Fruit fly (Drosophila melanogaster) whole organism, wandering third instar larva: ENCODE data around the gene CdGAPr.

Source experiments
- Abd-B ChIP-seq: fragments of >200 bp; optimal IDR thresholded peaks from 2 replicates; lab custom pipeline; 2017; ENCODE audit warnings: missing biosample characterization, missing genetic modification characterization
- CrebA ChIP-seq: fragments of 200-800 bp; sonication (Bioruptor generic); optimal IDR thresholded peaks from 2 replicates; lab custom pipeline; 2016; ENCODE audit warnings: missing biosample characterization, mild to moderate bottlenecking, missing genetic modification characterization, borderline replicate concordance
- Dfd ChIP-seq: fragments of >200 bp; optimal IDR thresholded peaks from 2 replicates; lab custom pipeline; 2017; ENCODE audit warnings: missing biosample characterization, missing genetic modification characterization
- Hr78 ChIP-seq: fragments of >200 bp; optimal IDR thresholded peaks from 2 replicates; lab custom pipeline; 2017; ENCODE audit warnings: missing biosample characterization, missing genetic modification characterization
- Hr83 ChIP-seq: fragments of 200-300 bp; sonication (Bioruptor generic); optimal IDR thresholded peaks from 2 replicates; lab custom pipeline; 2016; ENCODE audit warnings: missing biosample characterization, mild to moderate bottlenecking, missing genetic modification characterization, moderate library complexity; ENCODE audit not compliant: poor library complexity, severe bottlenecking
- Jra ChIP-seq: sonication (Bioruptor generic); optimal IDR thresholded peaks from 2 replicates; lab custom pipeline; 2016; ENCODE audit warnings: missing biosample characterization, missing genetic modification characterization
- Myc ChIP-seq: fragments of >200 bp; optimal IDR thresholded peaks from 2 replicates; lab custom pipeline; 2017
- OdsH ChIP-seq: fragments of 200-800 bp; sonication (Bioruptor generic); optimal IDR thresholded peaks from 2 replicates; lab custom pipeline; 2016; ENCODE audit warnings: missing biosample characterization, mild to moderate bottlenecking, missing genetic modification characterization
- pan ChIP-seq: fragments of >200 bp; optimal IDR thresholded peaks from 2 replicates; lab custom pipeline; 2017
- psq ChIP-seq: fragments of 200-800 bp; sonication (Bioruptor generic); optimal IDR thresholded peaks from 3 replicates; lab custom pipeline; 2017; ENCODE audit warnings: missing biosample characterization, mild to moderate bottlenecking, missing genetic modification characterization, moderate library complexity

DNA sequence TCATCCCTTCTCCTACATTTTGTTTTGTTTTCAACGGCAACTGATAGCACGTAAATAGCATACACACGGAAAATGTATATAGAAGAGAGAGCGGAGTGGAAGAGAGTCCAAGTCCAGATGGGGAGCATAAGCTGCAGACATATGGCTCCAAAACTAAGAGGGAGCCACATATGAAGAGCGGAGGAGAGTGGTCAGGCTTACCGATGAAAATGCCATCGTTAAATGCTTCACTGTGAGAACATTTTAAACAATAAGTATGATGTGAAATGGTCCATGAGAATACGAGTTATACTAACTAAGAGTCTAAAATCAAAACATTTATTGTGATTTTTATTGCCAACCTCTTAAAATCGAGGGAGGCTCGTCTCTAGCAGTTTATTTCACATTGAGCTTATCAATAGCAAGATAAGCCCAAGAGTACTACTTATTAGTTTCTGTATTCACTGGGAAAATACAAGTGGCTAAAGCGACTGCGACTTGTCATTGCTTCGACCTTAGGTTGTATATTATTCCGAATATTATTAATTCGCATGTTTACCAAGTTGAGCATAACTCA is 27.0 kb downstream of the CdGAPr start:
- TF ChIP-seq Hr83 (GFP tag; lab: Kevin White, UChicago) (no peak), Jra (no peak), Abd-B (GFP tag; lab: Kevin White, UChicago) (no peak), psq (no peak), Myc (lab: Kevin White, UChicago) (no peak), OdsH (GFP tag; lab: Kevin White, UChicago) (no peak), pan (lab: Kevin White, UChicago) (no peak), Hr78 (GFP tag; lab: Kevin White, UChicago) (no peak), Dfd (GFP tag; lab: Kevin White, UChicago) (no peak), CrebA (GFP tag; lab: Kevin White, UChicago) (no peak)
